Fruit fly (Drosophila melanogaster): Measurements from ENCODE around the gene Cpr67B.

The Cpr67B gene

dm6 chr3L:9438858-9439257 lies 34.3 kb downstream of the Cpr67B start:
- TF ChIP-seq Sin3A (optimal IDR thresholded peaks at IDR 0.05) (no peak), psq (optimal IDR thresholded peaks at IDR 0.05) (no peak), ttk (optimal IDR thresholded peaks at IDR 0.05) (no peak), insv (optimal IDR thresholded peaks at IDR 0.05) (no peak), h (optimal IDR thresholded peaks at IDR 0.05) (no peak), Myc (optimal IDR thresholded peaks at IDR 0.05) (no peak)

dm6 chr3L:9441907-9442479 lies 37.4 kb downstream of the Cpr67B start, which contains the start of the genes Bet3 and Nf-YA:
TSS of gene Bet3 (minus strand) at chr3L:9442267.
TSS of gene Nf-YA (minus strand) at chr3L:9442267.
- TF ChIP-seq psq (optimal IDR thresholded peaks at IDR 0.05) (no peak), insv (optimal IDR thresholded peaks at IDR 0.05) (no peak), h (optimal IDR thresholded peaks at IDR 0.05) (no peak), Sin3A (optimal IDR thresholded peaks at IDR 0.05) (no peak), ttk (optimal IDR thresholded peaks at IDR 0.05) (no peak), Myc (optimal IDR thresholded peaks at IDR 0.05) (no peak)

DNA sequence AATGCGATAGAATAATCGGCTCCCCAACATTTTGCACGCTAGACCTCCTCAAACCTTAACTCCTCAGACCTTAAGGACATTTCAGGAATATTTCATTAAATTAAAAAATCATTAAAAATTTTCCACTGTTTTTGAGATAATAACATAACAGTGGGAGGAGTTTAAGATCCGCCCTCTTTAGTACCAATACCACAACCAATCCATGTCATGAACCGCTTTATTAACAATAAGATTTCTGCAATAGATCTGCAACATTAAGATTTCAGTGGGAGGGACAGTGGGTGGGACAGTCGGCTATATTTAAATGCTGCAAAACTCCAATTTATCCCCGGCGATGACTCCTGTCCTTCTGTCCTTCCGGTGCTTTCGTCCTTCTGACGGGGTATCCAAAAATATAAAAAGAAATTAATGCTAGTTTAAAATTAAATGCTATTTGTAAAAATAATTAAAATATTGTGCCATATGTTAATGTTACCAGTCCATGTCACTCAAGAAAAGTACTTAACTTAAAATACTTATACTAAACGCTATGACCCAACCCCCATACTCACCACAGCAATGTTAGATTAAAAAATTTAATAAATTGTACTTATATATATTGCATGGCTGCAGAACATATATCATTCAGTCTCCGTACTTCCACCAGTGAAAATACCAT lies 38.2 kb downstream of the Cpr67B start, which contains the start of gene Srg3:
Srg3 (plus strand) TSS at position 608 of the 658 bp plus-strand sequence.
- TF ChIP-seq insv (optimal IDR thresholded peaks at IDR 0.05) (no peak), ttk (optimal IDR thresholded peaks at IDR 0.05) (no peak), h (optimal IDR thresholded peaks at IDR 0.05) (no peak), Sin3A (optimal IDR thresholded peaks at IDR 0.05) (no peak), Myc (optimal IDR thresholded peaks at IDR 0.05) (no peak), psq (optimal IDR thresholded peaks at IDR 0.05) (no peak)

DNA sequence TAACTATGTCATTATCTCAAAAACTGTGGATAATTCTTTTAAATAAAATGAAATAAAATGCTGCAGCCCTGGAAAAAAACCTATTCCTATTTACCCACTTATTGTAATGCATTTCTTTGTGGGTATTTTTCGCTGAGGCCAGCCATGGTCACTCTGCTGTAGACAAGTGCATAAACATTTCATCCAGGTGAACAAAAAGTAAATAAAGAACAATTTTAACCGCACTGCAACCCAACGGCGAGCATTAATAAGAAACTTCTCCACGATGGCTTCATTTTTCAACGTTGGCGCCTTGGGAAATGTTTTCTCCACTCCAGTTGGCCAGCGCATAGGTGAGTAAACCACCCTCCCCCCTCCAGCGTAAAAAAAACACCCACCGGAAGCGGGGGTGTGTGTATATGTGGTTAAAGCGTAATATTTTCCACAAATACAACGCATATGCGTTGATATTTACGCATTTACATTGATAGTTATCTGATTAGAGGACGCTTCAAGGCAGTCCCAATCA lies 42.2 kb downstream of the Cpr67B start, which contains the start of gene CG3529:
CG3529 (plus strand) TSS at position 134 of the 508 bp plus-strand sequence.
- no peak for TF ChIP-seq psq (optimal IDR thresholded peaks at IDR 0.05)
- TF ChIP-seq Myc (optimal IDR thresholded peaks at IDR 0.05): no peak
- no peak for TF ChIP-seq ttk (optimal IDR thresholded peaks at IDR 0.05)
- no peak for TF ChIP-seq Sin3A (optimal IDR thresholded peaks at IDR 0.05)
- no peak for TF ChIP-seq h (optimal IDR thresholded peaks at IDR 0.05)
- no peak for TF ChIP-seq insv (optimal IDR thresholded peaks at IDR 0.05)

- no peak for TF ChIP-seq insv (optimal IDR thresholded peaks at IDR 0.05)
- no peak for TF ChIP-seq Sin3A (optimal IDR thresholded peaks at IDR 0.05)
- TF ChIP-seq psq (optimal IDR thresholded peaks at IDR 0.05): no peak
- TF ChIP-seq h (optimal IDR thresholded peaks at IDR 0.05): no peak
- no peak for TF ChIP-seq Myc (optimal IDR thresholded peaks at IDR 0.05)
- no peak for TF ChIP-seq ttk (optimal IDR thresholded peaks at IDR 0.05)
These were observed 42.7 kb downstream of the Cpr67B start for dm6 chr3L:9447239-9447777.

DNA sequence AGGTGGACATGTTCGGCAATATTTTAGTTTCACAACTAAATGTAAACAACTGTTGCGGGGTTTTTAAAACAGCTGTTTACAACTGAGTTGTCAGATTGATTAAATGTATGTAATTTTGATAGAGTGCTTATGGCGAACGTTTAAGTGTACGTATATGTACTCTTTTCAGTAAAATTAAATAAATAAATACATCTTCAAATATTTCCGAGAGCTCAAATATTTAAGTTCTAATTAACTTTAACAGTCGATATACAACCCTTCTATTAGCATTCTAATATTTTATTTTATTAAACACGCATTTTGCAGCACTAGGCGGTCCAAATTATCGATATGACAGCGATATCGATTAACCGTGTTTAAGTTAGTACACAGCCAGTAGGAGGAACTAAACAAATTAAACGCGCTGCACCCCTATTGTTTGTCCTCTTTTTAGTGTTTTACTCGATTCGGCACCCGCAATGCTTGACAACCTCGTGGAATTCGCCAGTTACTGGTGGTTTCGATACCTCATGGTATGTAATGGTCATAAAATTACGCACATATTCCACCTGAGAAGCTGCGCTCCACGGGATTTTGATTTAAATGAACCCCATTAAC lies 47.0 kb downstream of the Cpr67B start, which contains the start of the genes CG3448 and ghi:
CG3448 (minus strand) TSS at position 51 of the 597 bp plus-strand sequence.
ghi (plus strand) TSS at position 355 of the 597 bp plus-strand sequence.
- no peak for TF ChIP-seq h (optimal IDR thresholded peaks at IDR 0.05)
- no peak for TF ChIP-seq ttk (optimal IDR thresholded peaks at IDR 0.05)
- no peak for TF ChIP-seq psq (optimal IDR thresholded peaks at IDR 0.05)
- TF ChIP-seq Sin3A (optimal IDR thresholded peaks at IDR 0.05): no peak
- TF ChIP-seq insv (optimal IDR thresholded peaks at IDR 0.05): no peak
- TF ChIP-seq Myc (optimal IDR thresholded peaks at IDR 0.05): no peak

DNA sequence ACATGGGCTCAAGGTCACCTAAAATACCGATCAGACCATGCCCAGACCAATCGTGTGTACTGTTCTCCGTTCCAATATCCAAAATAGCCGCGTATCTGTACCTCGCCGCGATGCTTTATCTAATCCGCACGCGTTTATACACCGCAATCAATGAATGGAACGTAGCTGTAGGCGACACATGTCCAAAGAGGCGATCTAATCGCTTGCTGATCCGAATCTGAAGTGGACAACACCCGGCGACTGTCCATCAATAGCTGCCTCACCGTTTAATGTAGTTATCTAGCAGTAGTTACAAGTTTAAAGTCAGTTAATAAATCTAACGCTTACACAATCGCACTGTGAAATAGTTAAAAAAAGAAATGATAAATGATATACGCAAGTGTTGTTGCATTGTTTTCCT lies 47.8 kb downstream of the Cpr67B start:
- TF ChIP-seq ttk (optimal IDR thresholded peaks at IDR 0.05) (no peak), Myc (optimal IDR thresholded peaks at IDR 0.05) (no peak), psq (optimal IDR thresholded peaks at IDR 0.05) (no peak), insv (optimal IDR thresholded peaks at IDR 0.05) (no peak), Sin3A (optimal IDR thresholded peaks at IDR 0.05) (no peak), h (optimal IDR thresholded peaks at IDR 0.05) (no peak)

Measured in Kc167 (cell line).